Worm (Caenorhabditis elegans) whole organism, L2 larva: ENCODE data around the gene fubl-3.

Experiments used
- C34F6.9 ChIP-seq: fragments of 150-350 bp; optimal IDR thresholded peaks from 2 replicates; lab custom pipeline; 2014; ENCODE audit warnings: missing biosample characterization, missing genetic modification characterization
- F13H6.1 ChIP-seq: sonication (generic microtip); optimal IDR thresholded peaks from 2 replicates; lab custom pipeline; 2016; ENCODE audit warnings: missing genetic modification characterization, missing compliant biosample characterization
- R02D3.7 ChIP-seq: fragments of 150-350 bp; optimal IDR thresholded peaks from 2 replicates; lab custom pipeline; 2014; ENCODE audit warnings: missing biosample characterization, missing genetic modification characterization
- Y55F3AM.14 ChIP-seq: fragments of 200-800 bp; sonication (Bioruptor generic); optimal IDR thresholded peaks from 2 replicates; lab custom pipeline; 2018; ENCODE audit warnings: mild to moderate bottlenecking, missing genetic modification characterization, missing compliant biosample characterization
- ZK546.5 ChIP-seq: sonication (generic microtip); optimal IDR thresholded peaks from 2 replicates; lab custom pipeline; 2017; ENCODE audit warnings: missing biosample characterization, missing genetic modification characterization
- alr-1 ChIP-seq: fragments of 150-350 bp; optimal IDR thresholded peaks from 2 replicates; lab custom pipeline; 2014; ENCODE audit warnings: missing biosample characterization, missing genetic modification characterization
- aly-2 ChIP-seq: fragments of 150-350 bp; optimal IDR thresholded peaks from 2 replicates; lab custom pipeline; 2014; ENCODE audit warnings: missing biosample characterization, missing genetic modification characterization
- ama-1 ChIP-seq: fragments of 150-350 bp; optimal IDR thresholded peaks from 2 replicates; lab custom pipeline; 2018; ENCODE audit warnings: inconsistent platforms
- blmp-1 ChIP-seq: sonication (generic microtip); optimal IDR thresholded peaks from 2 replicates; lab custom pipeline; 2017; ENCODE audit warnings: missing genetic modification characterization, mild to moderate bottlenecking, missing compliant biosample characterization, antibody characterized with exemption, moderate library complexity; ENCODE audit not compliant: insufficient read depth
- ceh-16 ChIP-seq: fragments of 150-350 bp; optimal IDR thresholded peaks from 2 replicates; lab custom pipeline; 2014; ENCODE audit warnings: missing biosample characterization, missing genetic modification characterization
- ceh-82 ChIP-seq: fragments of 150-350 bp; optimal IDR thresholded peaks from 2 replicates; lab custom pipeline; 2014; ENCODE audit warnings: missing biosample characterization, missing genetic modification characterization
- crh-2 ChIP-seq: sonication (generic microtip); optimal IDR thresholded peaks from 2 replicates; lab custom pipeline; 2017; ENCODE audit warnings: missing biosample characterization, missing genetic modification characterization
- dmd-4 ChIP-seq: sonication (generic microtip); optimal IDR thresholded peaks from 2 replicates; lab custom pipeline; 2017; ENCODE audit warnings: missing biosample characterization, missing genetic modification characterization
- egl-27 ChIP-seq: sonication (generic microtip); optimal IDR thresholded peaks from 3 replicates; lab custom pipeline; 2017; ENCODE audit warnings: missing biosample characterization, missing genetic modification reagents, missing genetic modification characterization
- elt-1 ChIP-seq: fragments of 150-350 bp; optimal IDR thresholded peaks from 2 replicates; lab custom pipeline; 2014; ENCODE audit warnings: missing biosample characterization, missing genetic modification characterization
- elt-3 ChIP-seq: sonication (generic microtip); optimal IDR thresholded peaks from 2 replicates; lab custom pipeline; 2017; ENCODE audit warnings: missing biosample characterization, missing genetic modification characterization
- fos-1 ChIP-seq: fragments of 150-350 bp; optimal IDR thresholded peaks from 2 replicates; lab custom pipeline; 2014; ENCODE audit warnings: missing biosample characterization, missing genetic modification characterization
- gmeb-1 ChIP-seq: fragments of 150-350 bp; optimal IDR thresholded peaks from 2 replicates; lab custom pipeline; 2014; ENCODE audit warnings: missing biosample characterization, missing genetic modification characterization
- lin-11 ChIP-seq: fragments of 150-350 bp; sonication (generic microtip); optimal IDR thresholded peaks from 2 replicates; lab custom pipeline; 2014; ENCODE audit warnings: missing biosample characterization, missing genetic modification characterization, inconsistent platforms, mixed read lengths
- lin-13 ChIP-seq: fragments of 150-350 bp; optimal IDR thresholded peaks from 2 replicates; lab custom pipeline; 2014; ENCODE audit warnings: missing biosample characterization, missing genetic modification reagents, missing genetic modification characterization
- lin-39 ChIP-seq: fragments of 150-350 bp; optimal IDR thresholded peaks from 2 replicates; lab custom pipeline; 2014; ENCODE audit warnings: missing biosample characterization, missing genetic modification reagents, missing genetic modification characterization
- lsy-2 ChIP-seq, 2 experiments: fragments of 150-350 bp in 1 of 2; sonication (generic microtip) in 1 of 2; optimal IDR thresholded peaks; 2 replicates each; lab custom pipeline; 2014 to 2017; ENCODE audit warnings: missing biosample characterization in 2 of 2, missing genetic modification characterization in 2 of 2
- mab-5 ChIP-seq: fragments of 150-350 bp; optimal IDR thresholded peaks from 2 replicates; lab custom pipeline; 2014; ENCODE audit warnings: missing biosample characterization, missing genetic modification characterization
- mbf-1 ChIP-seq: sonication (generic microtip); optimal IDR thresholded peaks from 2 replicates; lab custom pipeline; 2017; ENCODE audit warnings: missing biosample characterization, missing genetic modification characterization
- mdl-1 ChIP-seq, 2 experiments: fragments of 150-350 bp in 1 of 2; sonication (generic microtip) in 1 of 2; optimal IDR thresholded peaks; 2 replicates each; lab custom pipeline; 2017; ENCODE audit warnings: missing biosample characterization in 2 of 2, missing genetic modification characterization in 2 of 2
- nhr-10 ChIP-seq: sonication (generic microtip); optimal IDR thresholded peaks from 2 replicates; lab custom pipeline; 2017; ENCODE audit warnings: missing biosample characterization, missing genetic modification characterization
- nhr-11 ChIP-seq: fragments of 150-350 bp; optimal IDR thresholded peaks from 2 replicates; lab custom pipeline; 2014; ENCODE audit warnings: missing biosample characterization, missing genetic modification characterization
- nhr-12 ChIP-seq: fragments of 150-350 bp; optimal IDR thresholded peaks from 2 replicates; lab custom pipeline; 2014; ENCODE audit warnings: missing biosample characterization, missing genetic modification characterization
- nhr-129 ChIP-seq: fragments of 150-350 bp; optimal IDR thresholded peaks from 2 replicates; lab custom pipeline; 2014; ENCODE audit warnings: missing biosample characterization, missing genetic modification characterization
- nhr-21 ChIP-seq: fragments of 150-350 bp; optimal IDR thresholded peaks from 2 replicates; lab custom pipeline; 2014; ENCODE audit warnings: missing biosample characterization, missing genetic modification characterization
- nhr-23 ChIP-seq: fragments of 150-350 bp; optimal IDR thresholded peaks from 2 replicates; lab custom pipeline; 2014; ENCODE audit warnings: missing biosample characterization, missing genetic modification reagents, missing genetic modification characterization
- nhr-237 ChIP-seq: fragments of 150-350 bp; optimal IDR thresholded peaks from 2 replicates; lab custom pipeline; 2014; ENCODE audit warnings: missing biosample characterization, missing genetic modification characterization
- nhr-25 ChIP-seq: fragments of 150-350 bp; sonication (generic microtip); optimal IDR thresholded peaks from 3 replicates; lab custom pipeline; 2014; ENCODE audit warnings: missing biosample characterization, missing genetic modification characterization
- nhr-6 ChIP-seq: fragments of 150-350 bp; optimal IDR thresholded peaks from 2 replicates; lab custom pipeline; 2014; ENCODE audit warnings: missing biosample characterization, missing genetic modification characterization
- nhr-77 ChIP-seq: fragments of 150-350 bp; optimal IDR thresholded peaks from 2 replicates; lab custom pipeline; 2014; ENCODE audit warnings: missing biosample characterization, missing genetic modification characterization
- peb-1 ChIP-seq: fragments of 150-350 bp; optimal IDR thresholded peaks from 2 replicates; lab custom pipeline; 2014; ENCODE audit warnings: missing biosample characterization, missing genetic modification characterization
- sem-4 ChIP-seq: fragments of 150-350 bp; optimal IDR thresholded peaks from 2 replicates; lab custom pipeline; 2014; ENCODE audit warnings: missing biosample characterization, missing genetic modification reagents, missing genetic modification characterization
- skn-1 ChIP-seq: sonication (generic microtip); optimal IDR thresholded peaks from 2 replicates; lab custom pipeline; 2017; ENCODE audit warnings: missing biosample characterization, missing genetic modification characterization
- sma-3 ChIP-seq: sonication (generic microtip); optimal IDR thresholded peaks from 2 replicates; lab custom pipeline; 2016; ENCODE audit warnings: missing genetic modification reagents, missing genetic modification characterization, missing compliant biosample characterization
- sma-9 ChIP-seq, 2 experiments: fragments of 150-350 bp in 1 of 2; sonication (generic microtip) in 1 of 2; optimal IDR thresholded peaks; 2 replicates each; lab custom pipeline; 2014 to 2016; ENCODE audit warnings: missing genetic modification characterization in 2 of 2, mild to moderate bottlenecking in 1 of 2, missing biosample characterization in 1 of 2, missing compliant biosample characterization in 1 of 2, missing genetic modification reagents in 1 of 2, moderate library complexity in 1 of 2
- snpc-4 ChIP-seq: fragments of 150-350 bp; optimal IDR thresholded peaks from 2 replicates; lab custom pipeline; 2014; ENCODE audit warnings: missing biosample characterization, missing genetic modification characterization
- unc-39 ChIP-seq: fragments of 150-350 bp; optimal IDR thresholded peaks from 2 replicates; lab custom pipeline; 2014; ENCODE audit warnings: missing biosample characterization, missing genetic modification characterization
- unc-55 ChIP-seq: fragments of 150-350 bp; sonication (generic microtip); optimal IDR thresholded peaks from 3 replicates; lab custom pipeline; 2014; ENCODE audit warnings: missing biosample characterization, missing genetic modification reagents, missing genetic modification characterization
- unc-62 ChIP-seq: fragments of 150-350 bp; optimal IDR thresholded peaks from 2 replicates; lab custom pipeline; 2014; ENCODE audit warnings: missing biosample characterization, missing genetic modification reagents, missing genetic modification characterization
- zag-1 ChIP-seq: fragments of 150-350 bp; optimal IDR thresholded peaks from 2 replicates; lab custom pipeline; 2014; ENCODE audit warnings: missing biosample characterization, missing genetic modification characterization
- ztf-1 ChIP-seq: fragments of 200-800 bp; sonication (Bioruptor generic); conservative IDR thresholded peaks from 2 replicates; pipeline ENCODE4 v1.3.6; 2022; ENCODE audit warnings: missing genetic modification characterization, missing compliant biosample characterization
- ztf-11 ChIP-seq: sonication (generic microtip); optimal IDR thresholded peaks from 2 replicates; lab custom pipeline; 2017; ENCODE audit warnings: missing biosample characterization, missing genetic modification characterization
- ztf-4 ChIP-seq: fragments of 150-350 bp; optimal IDR thresholded peaks from 2 replicates; lab custom pipeline; 2014; ENCODE audit warnings: missing biosample characterization, missing genetic modification characterization

The fubl-3 gene

ce11 chrX:17478677-17479076 lies 44.4 kb downstream of the fubl-3 start:
- no peak for TF ChIP-seq aly-2 (tag; lab: Kevin White, UChicago)
- no peak for TF ChIP-seq nhr-77 (tag; lab: Kevin White, UChicago)
- no peak for TF ChIP-seq mdl-1 (tag; optimal IDR thresholded peaks at IDR 0.05; lab: Kevin White, UChicago)
- TF ChIP-seq Y55F3AM.14 (GFP tag; lab: Kevin White, UChicago), result no peak
- TF ChIP-seq fos-1 (tag; lab: Kevin White, UChicago), result peak; percentile 44

ce11 chrX:17479694-17480574 lies 45.7 kb downstream of the fubl-3 start:
- TF ChIP-seq nhr-21 (tag; lab: Kevin White, UChicago), result peak; percentile 88
- peak; percentile 54 for TF ChIP-seq gmeb-1 (tag; lab: Kevin White, UChicago)
- TF ChIP-seq snpc-4 (tag; lab: Kevin White, UChicago), result peak; percentile 41
- no peak for TF ChIP-seq aly-2 (tag; lab: Kevin White, UChicago)
- TF ChIP-seq unc-62 (GFP tag; lab: Kevin White, UChicago), result peak; percentile 84
- peak; percentile 82 to 95 for TF ChIP-seq mdl-1 (tag; optimal IDR thresholded peaks at IDR 0.05; lab: Kevin White, UChicago)
- TF ChIP-seq sma-9 (GFP tag; optimal IDR thresholded peaks at IDR 0.05; lab: Kevin White, UChicago), result peak; percentile 93
- TF ChIP-seq sma-9 (tag; optimal IDR thresholded peaks at IDR 0.05; lab: Kevin White, UChicago), result no peak
- peak; percentile 73 for TF ChIP-seq lin-11 (tag; lab: Kevin White, UChicago)
- peak; percentile 87 for TF ChIP-seq sma-3 (GFP tag; lab: Kevin White, UChicago)
- no peak for TF ChIP-seq ZK546.5 (tag; lab: Kevin White, UChicago)
- no peak for TF ChIP-seq nhr-11 (tag; lab: Kevin White, UChicago)
- peak; percentile 87 for TF ChIP-seq C34F6.9 (tag; lab: Kevin White, UChicago)
- TF ChIP-seq blmp-1 (tag; lab: Kevin White, UChicago), result peak; percentile 89
- TF ChIP-seq R02D3.7, result peak; percentile 14
- peak; percentile 69 to 77 for TF ChIP-seq lsy-2 (tag; optimal IDR thresholded peaks at IDR 0.05; lab: Kevin White, UChicago)
- no peak for TF ChIP-seq alr-1 (tag; lab: Kevin White, UChicago)
- TF ChIP-seq ztf-11 (tag; lab: Kevin White, UChicago), result no peak
- peak; percentile 77 for TF ChIP-seq nhr-129 (tag; lab: Kevin White, UChicago)
- peak; percentile 66 for TF ChIP-seq lin-13 (GFP tag; lab: Kevin White, UChicago)
- TF ChIP-seq crh-2 (tag; lab: Kevin White, UChicago), result peak; percentile 65
- peak; percentile 57 for TF ChIP-seq lin-39
- TF ChIP-seq zag-1 (tag; lab: Kevin White, UChicago), result peak; percentile 54
- TF ChIP-seq peb-1 (tag; lab: Kevin White, UChicago), result no peak
- TF ChIP-seq ama-1 (lab: Kevin White, UChicago), result peak; percentile 44
- no peak for TF ChIP-seq elt-1 (tag; lab: Kevin White, UChicago)
- peak; percentile 88 for TF ChIP-seq sem-4 (tag; lab: Kevin White, UChicago)
- TF ChIP-seq dmd-4 (tag; lab: Kevin White, UChicago), result no peak
- TF ChIP-seq egl-27 (tag; lab: Kevin White, UChicago), result peak; percentile 86
- peak; percentile 17 for TF ChIP-seq nhr-77 (tag; lab: Kevin White, UChicago)
- TF ChIP-seq nhr-25 (tag; lab: Kevin White, UChicago), result peak; percentile 83
- peak; percentile 55 for TF ChIP-seq unc-39
- no peak for TF ChIP-seq elt-3 (tag; lab: Kevin White, UChicago)
- peak; percentile 98 for TF ChIP-seq F13H6.1 (tag; lab: Kevin White, UChicago)
- TF ChIP-seq nhr-12 (tag; lab: Kevin White, UChicago), result no peak
- peak; percentile 77 for TF ChIP-seq nhr-6 (tag; lab: Kevin White, UChicago)
- peak; percentile 1 for TF ChIP-seq nhr-237 (tag; lab: Kevin White, UChicago)
- TF ChIP-seq Y55F3AM.14 (GFP tag; lab: Kevin White, UChicago), result peak; percentile 93
- TF ChIP-seq skn-1, result no peak
- TF ChIP-seq nhr-10 (tag; lab: Kevin White, UChicago), result no peak
- peak; percentile 68 for TF ChIP-seq ztf-4 (tag; lab: Kevin White, UChicago)
- TF ChIP-seq unc-55 (GFP tag; lab: Kevin White, UChicago), result peak; percentile 84
- TF ChIP-seq mab-5, result peak; percentile 88
- TF ChIP-seq fos-1 (tag; lab: Kevin White, UChicago), result peak; percentile 53
- TF ChIP-seq ceh-82, result no peak
- peak; percentile 58 for TF ChIP-seq ceh-16 (tag; lab: Kevin White, UChicago)
- no peak for TF ChIP-seq nhr-23 (tag; lab: Kevin White, UChicago)
- no peak for TF ChIP-seq mbf-1 (tag; lab: Kevin White, UChicago)
- no peak for TF ChIP-seq ztf-1 (GFP tag; lab: Robert Waterston, UW)
